Fruit fly (Drosophila melanogaster): ENCODE data around the gene CG34273.
A peak's percentile ranks its signal among the peaks of the same experiment; 100 is the strongest.

Gene CG34273

dm6 chr3R:14469724-14470123, 47.1 kb upstream of the CG34273 start (continued):
- TF ChIP-seq dmrt99B (tag; optimal IDR thresholded peaks at IDR 0.05) (peak; percentile 72), CG12744 (GFP tag; optimal IDR thresholded peaks at IDR 0.05) (no peak), CG17802 (tag; optimal IDR thresholded peaks at IDR 0.05) (no peak), crc (GFP tag; optimal IDR thresholded peaks at IDR 0.05) (no peak), Sry-β (GFP tag; optimal IDR thresholded peaks at IDR 0.05) (no peak), CG6689 (GFP tag; IDR thresholded peaks at IDR 0.05) (peak; percentile 55), CG3838 (GFP tag; optimal IDR thresholded peaks at IDR 0.05) (no peak), tin (GFP tag; optimal IDR thresholded peaks at IDR 0.05) (peak; percentile 63), unpg (GFP tag; optimal IDR thresholded peaks at IDR 0.05) (peak; percentile 72), CG17186 (GFP tag; optimal IDR thresholded peaks at IDR 0.05) (no peak), CG18619 (GFP tag; optimal IDR thresholded peaks at IDR 0.05) (no peak), CG12942 (GFP tag; optimal IDR thresholded peaks at IDR 0.05) (peak; percentile 10), Antp (GFP tag; optimal IDR thresholded peaks at IDR 0.05) (no peak), repo (GFP tag; optimal IDR thresholded peaks at IDR 0.05) (no peak), CG3995 (GFP tag; optimal IDR thresholded peaks at IDR 0.05) (no peak), CG4282 (GFP tag; optimal IDR thresholded peaks at IDR 0.05) (no peak), CG14667 (GFP tag; IDR thresholded peaks at IDR 0.05) (peak; percentile 60; the same call in 1 of the 2 replicates), CG7839 (tag; optimal IDR thresholded peaks at IDR 0.05) (peak; percentile 72), D19A (tag; optimal IDR thresholded peaks at IDR 0.05) (peak; percentile 73), her (GFP tag; optimal IDR thresholded peaks at IDR 0.05) (no peak), exex (tag; optimal IDR thresholded peaks at IDR 0.05) (no peak), Dip2 (GFP tag; IDR thresholded peaks at IDR 0.05) (no peak), cato (GFP tag; optimal IDR thresholded peaks at IDR 0.05; ENCODE audit: borderline replicate concordance) (no peak), ems (GFP tag; optimal IDR thresholded peaks at IDR 0.05) (no peak), chinmo (GFP tag; IDR thresholded peaks at IDR 0.05; ENCODE audit: partially characterized antibody) (no peak), CG14860 (GFP tag; IDR thresholded peaks at IDR 0.05; ENCODE audit: partially characterized antibody) (no peak), CG10321 (GFP tag; IDR thresholded peaks at IDR 0.05) (no peak), CG31441 (GFP tag; IDR thresholded peaks at IDR 0.05) (peak; percentile 82), CG10462 (GFP tag; optimal IDR thresholded peaks at IDR 0.05) (peak; percentile 19), fd96Cb (tag; optimal IDR thresholded peaks at IDR 0.05) (peak; percentile 66), trh (GFP tag; optimal IDR thresholded peaks at IDR 0.05) (no peak), CG16779 (GFP tag; IDR thresholded peaks at IDR 0.05) (no peak), nau (GFP tag; optimal IDR thresholded peaks at IDR 0.05) (peak; percentile 23), Eip74EF (GFP tag; optimal IDR thresholded peaks at IDR 0.05) (peak in 1 of 2 experiments; percentile 61), CG15601 (tag; optimal IDR thresholded peaks at IDR 0.05) (peak; percentile 68), oc (tag; optimal IDR thresholded peaks at IDR 0.05) (peak; percentile 35), Abd-B (GFP tag; optimal IDR thresholded peaks at IDR 0.05) (peak; percentile 41), CG12071 (GFP tag; optimal IDR thresholded peaks at IDR 0.05) (no peak), CG15011 (GFP tag; optimal IDR thresholded peaks at IDR 0.05) (no peak), Hr39 (optimal IDR thresholded peaks at IDR 0.05) (no peak), gcm2 (GFP tag; optimal IDR thresholded peaks at IDR 0.05) (peak; percentile 6), PHDP (tag; optimal IDR thresholded peaks at IDR 0.05) (peak; percentile 73), CG12769 (tag; optimal IDR thresholded peaks at IDR 0.05) (peak; percentile 37), H2.0 (GFP tag; IDR thresholded peaks at IDR 0.05) (no peak), CG7987 (GFP tag; optimal IDR thresholded peaks at IDR 0.05) (no peak), CG4730 (GFP tag; IDR thresholded peaks at IDR 0.05) (no peak), CG18599 (GFP tag; optimal IDR thresholded peaks at IDR 0.05) (peak; percentile 22), wek (GFP tag; optimal IDR thresholded peaks at IDR 0.05) (no peak), Aef1 (GFP tag; IDR thresholded peaks at IDR 0.05) (no peak), D19B (GFP tag; optimal IDR thresholded peaks at IDR 0.05) (no peak), CG2199 (GFP tag; IDR thresholded peaks at IDR 0.05) (peak; percentile 25; the same call in 1 of the 3 replicates)
